Worm (Caenorhabditis elegans) whole organism, L4 larva: ENCODE measurements around the gene T28C12.1.
A peak's percentile ranks its signal among the peaks of the same experiment; 100 is the strongest.

Source experiments
- F37D6.2 ChIP-seq: sonication (generic microtip); optimal IDR thresholded peaks from 2 replicates; lab custom pipeline; 2016; ENCODE audit warnings: mild to moderate bottlenecking, missing genetic modification characterization, missing compliant biosample characterization
- R02D3.7 ChIP-seq: fragments of 150-350 bp; sonication (generic microtip); optimal IDR thresholded peaks from 3 replicates; lab custom pipeline; 2014; ENCODE audit warnings: missing biosample characterization, missing genetic modification characterization
- Y75B8A.6 ChIP-seq: fragments of 200-800 bp; sonication (Bioruptor generic); IDR thresholded peaks from 2 replicates; pipeline ENCODE4 v1.3.6; 2022; ENCODE audit warnings: missing genetic modification reagents, missing genetic modification characterization, missing compliant biosample characterization
- ZK337.2 ChIP-seq: fragments of 200-800 bp; sonication (Bioruptor generic); IDR thresholded peaks from 2 replicates; pipeline ENCODE4 v1.3.6; 2022; ENCODE audit warnings: missing genetic modification reagents, missing genetic modification characterization, missing compliant biosample characterization
- aha-1 ChIP-seq: fragments of 150-350 bp; peaks from one replicate; lab custom pipeline; 2014; ENCODE audit warnings: missing biosample characterization, missing genetic modification characterization
- aly-2 ChIP-seq: sonication (generic microtip); optimal IDR thresholded peaks from 2 replicates; lab custom pipeline; 2018; ENCODE audit warnings: missing biosample characterization, missing genetic modification characterization
- ama-1 ChIP-seq: fragments of 150-350 bp; optimal IDR thresholded peaks from 2 replicates; lab custom pipeline; 2014; ENCODE audit warnings: inconsistent platforms, mixed read lengths
- arid-1 ChIP-seq: fragments of 200-800 bp; sonication (Bioruptor generic); conservative IDR thresholded peaks from 2 replicates; pipeline ENCODE4 v1.3.6; 2022; ENCODE audit warnings: missing genetic modification reagents, missing genetic modification characterization, missing compliant biosample characterization
- ceh-32 ChIP-seq: sonication (generic microtip); optimal IDR thresholded peaks from 2 replicates; lab custom pipeline; 2016; ENCODE audit warnings: mild to moderate bottlenecking, missing genetic modification characterization, missing compliant biosample characterization; ENCODE audit not compliant: poor library complexity
- ceh-44 ChIP-seq: fragments of 200-800 bp; sonication (Bioruptor generic); IDR thresholded peaks from 2 replicates; pipeline ENCODE4 v1.3.6; 2022; ENCODE audit warnings: missing genetic modification reagents, missing genetic modification characterization, missing compliant biosample characterization
- ceh-62 ChIP-seq: sonication (generic microtip); optimal IDR thresholded peaks from 2 replicates; lab custom pipeline; 2017; ENCODE audit warnings: missing biosample characterization, missing genetic modification characterization
- ctbp-1 ChIP-seq: fragments of 200-800 bp; sonication (Bioruptor generic); IDR thresholded peaks from 2 replicates; pipeline ENCODE4 v1.3.6; 2022; ENCODE audit warnings: missing genetic modification reagents, missing genetic modification characterization, missing compliant biosample characterization
- daf-12 ChIP-seq: fragments of 150-350 bp; optimal IDR thresholded peaks from 2 replicates; lab custom pipeline; 2014; ENCODE audit warnings: missing biosample characterization, missing genetic modification reagents, missing genetic modification characterization
- daf-16 ChIP-seq, 3 experiments: sonication (generic microtip); optimal IDR thresholded peaks; 2 replicates each; lab custom pipeline; 2016 to 2017; ENCODE audit warnings: missing genetic modification characterization in 3 of 3, missing genetic modification reagents in 3 of 3, mild to moderate bottlenecking in 2 of 3, missing compliant biosample characterization in 2 of 3, missing biosample characterization in 1 of 3, moderate library complexity in 1 of 3
- dmd-8 ChIP-seq: fragments of 200-800 bp; sonication (Bioruptor generic); IDR thresholded peaks from 2 replicates; pipeline ENCODE4 v1.3.6; 2022; ENCODE audit warnings: missing genetic modification characterization, missing compliant biosample characterization
- dpl-1 ChIP-seq: fragments of 150-350 bp; optimal IDR thresholded peaks from 2 replicates; lab custom pipeline; 2014; ENCODE audit warnings: missing biosample characterization, missing genetic modification reagents, missing genetic modification characterization
- dve-1 ChIP-seq: sonication (generic microtip); optimal IDR thresholded peaks from 2 replicates; lab custom pipeline; 2017; ENCODE audit warnings: antibody characterized with exemption, mild to moderate bottlenecking, missing genetic modification characterization, missing compliant biosample characterization; ENCODE audit not compliant: insufficient read depth
- egl-27 ChIP-seq: sonication (generic microtip); optimal IDR thresholded peaks from 3 replicates; lab custom pipeline; 2017; ENCODE audit warnings: missing biosample characterization, missing genetic modification reagents, missing genetic modification characterization
- fos-1 ChIP-seq: fragments of 150-350 bp; optimal IDR thresholded peaks from 2 replicates; lab custom pipeline; 2014; ENCODE audit warnings: missing biosample characterization, missing genetic modification characterization
- gei-8 ChIP-seq: fragments of 200-800 bp; sonication (Bioruptor generic); optimal IDR thresholded peaks from 2 replicates; lab custom pipeline; 2018; ENCODE audit warnings: mild to moderate bottlenecking, missing genetic modification characterization, missing compliant biosample characterization
- hlh-11 ChIP-seq: fragments of 200-800 bp; sonication (Bioruptor generic); optimal IDR thresholded peaks from 2 replicates; lab custom pipeline; 2018; ENCODE audit warnings: mild to moderate bottlenecking, missing genetic modification characterization, missing compliant biosample characterization
- hlh-30 ChIP-seq: sonication (generic microtip); optimal IDR thresholded peaks from 2 replicates; lab custom pipeline; 2017; ENCODE audit warnings: antibody characterized with exemption, mild to moderate bottlenecking, missing genetic modification characterization, missing compliant biosample characterization; ENCODE audit not compliant: insufficient read depth
- lim-7 ChIP-seq: fragments of 200-800 bp; sonication (Bioruptor generic); IDR thresholded peaks from 2 replicates; pipeline ENCODE4 v1.3.6; 2022; ENCODE audit warnings: missing genetic modification characterization, missing compliant biosample characterization
- lin-29 ChIP-seq: fragments of 200-800 bp; sonication (Bioruptor generic); IDR thresholded peaks from 2 replicates; pipeline ENCODE4 v1.3.6; 2022; ENCODE audit warnings: missing genetic modification reagents, missing genetic modification characterization, missing compliant biosample characterization
- lin-39 ChIP-seq: fragments of 150-350 bp; optimal IDR thresholded peaks from 2 replicates; lab custom pipeline; 2014; ENCODE audit warnings: missing biosample characterization, missing genetic modification reagents, missing genetic modification characterization
- lir-3 ChIP-seq: sonication (generic microtip); optimal IDR thresholded peaks from 2 replicates; lab custom pipeline; 2016; ENCODE audit warnings: mild to moderate bottlenecking, missing genetic modification characterization, missing compliant biosample characterization
- lsy-2 ChIP-seq, 2 experiments: fragments of 150-350 bp in 1 of 2; sonication (generic microtip) in 1 of 2; optimal IDR thresholded peaks; 2 replicates each; lab custom pipeline; 2014 to 2017; ENCODE audit warnings: missing biosample characterization in 2 of 2, missing genetic modification characterization in 2 of 2
- madf-5 ChIP-seq, 2 experiments: fragments of 200-800 bp; sonication (Bioruptor generic); IDR thresholded peaks; 2 replicates each; pipeline ENCODE4 v1.3.6; 2022; ENCODE audit warnings: missing compliant biosample characterization in 2 of 2, missing genetic modification characterization in 2 of 2
- madf-9 ChIP-seq: fragments of 200-800 bp; sonication (Bioruptor generic); conservative IDR thresholded peaks from 2 replicates; pipeline ENCODE4 v1.3.6; 2022; ENCODE audit warnings: missing genetic modification reagents, missing genetic modification characterization, missing compliant biosample characterization
- mep-1 ChIP-seq: fragments of 150-350 bp; sonication (generic microtip); optimal IDR thresholded peaks from 3 replicates; lab custom pipeline; 2014; ENCODE audit warnings: missing biosample characterization, missing genetic modification characterization
- mxl-2 ChIP-seq: fragments of 200-800 bp; sonication (Bioruptor generic); conservative IDR thresholded peaks from 2 replicates; pipeline ENCODE4 v1.3.6; 2022; ENCODE audit warnings: missing genetic modification reagents, missing genetic modification characterization, missing compliant biosample characterization
- nhr-111 ChIP-seq: fragments of 200-800 bp; sonication (Bioruptor generic); optimal IDR thresholded peaks from 2 replicates; lab custom pipeline; 2018; ENCODE audit warnings: mild to moderate bottlenecking, missing genetic modification characterization, missing compliant biosample characterization
- nhr-237 ChIP-seq: sonication (generic microtip); optimal IDR thresholded peaks from 2 replicates; lab custom pipeline; 2017; ENCODE audit warnings: missing biosample characterization, missing genetic modification characterization
- nhr-25 ChIP-seq: sonication (generic microtip); optimal IDR thresholded peaks from 2 replicates; lab custom pipeline; 2017; ENCODE audit warnings: missing genetic modification characterization, mild to moderate bottlenecking, missing compliant biosample characterization, antibody characterized with exemption, moderate library complexity, borderline replicate concordance; ENCODE audit not compliant: insufficient read depth
- nhr-41 ChIP-seq: fragments of 200-800 bp; sonication (Bioruptor generic); IDR thresholded peaks from 2 replicates; pipeline ENCODE4 v1.3.6; 2022; ENCODE audit warnings: missing genetic modification reagents, missing genetic modification characterization, missing compliant biosample characterization
- nhr-6 ChIP-seq: fragments of 150-350 bp; optimal IDR thresholded peaks from 2 replicates; lab custom pipeline; 2014; ENCODE audit warnings: missing biosample characterization, missing genetic modification characterization
- nhr-77 ChIP-seq: fragments of 150-350 bp; optimal IDR thresholded peaks from 2 replicates; lab custom pipeline; 2014; ENCODE audit warnings: missing biosample characterization, missing genetic modification characterization
- pha-4 ChIP-seq, 2 experiments: fragments of 150-350 bp in 1 of 2; fragments of 200-800 bp in 1 of 2; sonication (Bioruptor generic) in 1 of 2; IDR thresholded peaks in 1 of 2; optimal IDR thresholded peaks in 1 of 2; 2 replicates each; pipeline versions ENCODE4 v1.3.6 to Lab custom; 2014 to 2022; ENCODE audit warnings: missing genetic modification characterization in 2 of 2, missing genetic modification reagents in 2 of 2, missing biosample characterization in 1 of 2, missing compliant biosample characterization in 1 of 2
- set-16 ChIP-seq: fragments of 200-800 bp; sonication (Bioruptor generic); IDR thresholded peaks from 2 replicates; pipeline ENCODE4 v1.3.6; 2022; ENCODE audit warnings: missing genetic modification reagents, missing genetic modification characterization, missing compliant biosample characterization
- snpc-4 ChIP-seq: fragments of 150-350 bp; optimal IDR thresholded peaks from 2 replicates; lab custom pipeline; 2014; ENCODE audit warnings: missing biosample characterization, missing genetic modification characterization
- tra-1 ChIP-seq: fragments of 200-800 bp; sonication (Bioruptor generic); IDR thresholded peaks from 2 replicates; pipeline ENCODE4 v1.3.6; 2022; ENCODE audit warnings: missing genetic modification reagents, missing genetic modification characterization, missing compliant biosample characterization
- unc-130 ChIP-seq: sonication (generic microtip); optimal IDR thresholded peaks from 2 replicates; lab custom pipeline; 2016; ENCODE audit warnings: missing genetic modification reagents, missing genetic modification characterization, missing compliant biosample characterization
- zip-11 ChIP-seq: fragments of 200-800 bp; sonication (Bioruptor generic); IDR thresholded peaks from 2 replicates; pipeline ENCODE4 v1.3.6; 2022; ENCODE audit warnings: missing genetic modification characterization, missing compliant biosample characterization
- zip-2 ChIP-seq: fragments of 150-350 bp; optimal IDR thresholded peaks from 2 replicates; lab custom pipeline; 2014; ENCODE audit warnings: missing biosample characterization, missing genetic modification characterization
- ztf-7 ChIP-seq: fragments of 150-350 bp; optimal IDR thresholded peaks from 2 replicates; lab custom pipeline; 2014; ENCODE audit warnings: missing biosample characterization, missing genetic modification characterization

Gene T28C12.1

DNA sequence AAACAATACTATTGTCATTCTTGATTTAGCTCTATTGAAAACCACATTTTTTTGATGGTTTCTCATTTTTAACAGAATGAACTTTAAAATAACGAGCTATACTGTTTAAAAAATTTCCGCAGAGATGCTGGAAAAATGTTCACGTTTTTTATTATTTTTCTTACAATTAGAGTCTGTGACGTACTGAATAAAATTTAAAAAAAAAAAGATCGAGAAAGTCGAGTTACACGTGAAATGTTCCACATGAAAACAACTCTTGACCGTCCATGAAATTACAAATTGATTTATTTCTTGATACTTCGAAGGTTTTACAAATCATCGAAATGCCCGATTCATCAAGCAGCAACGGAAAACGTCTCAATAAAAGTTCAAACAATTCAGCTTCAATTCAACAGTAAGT lies 4.7 kb upstream of the T28C12.1 start, which contains the start of gene fbxa-202:
TSS of gene fbxa-202 (plus strand) at position 301 of the 400 bp plus-strand sequence.
- TF ChIP-seq Y75B8A.6 (GFP tag; lab: Robert Waterston, UW) (no peak), ctbp-1 (GFP tag; lab: Robert Waterston, UW) (no peak), dve-1 (tag; lab: Kevin White, UChicago) (no peak), nhr-41 (GFP tag; lab: Robert Waterston, UW) (no peak), lin-29 (GFP tag; lab: Robert Waterston, UW) (no peak), madf-5 (GFP tag; IDR thresholded peaks at IDR 0.05; lab: Robert Waterston, UW) (no peak), R02D3.7 (tag; lab: Kevin White, UChicago) (no peak), lsy-2 (tag; optimal IDR thresholded peaks at IDR 0.05; lab: Kevin White, UChicago) (no peak), egl-27 (tag; lab: Kevin White, UChicago) (no peak), aha-1 (no peak), nhr-111 (GFP tag; lab: Kevin White, UChicago) (no peak), lin-39 (no peak), unc-130 (no peak), zip-11 (GFP tag; lab: Robert Waterston, UW) (no peak), ceh-32 (tag; lab: Kevin White, UChicago) (no peak), set-16 (GFP tag; lab: Robert Waterston, UW) (no peak), dmd-8 (GFP tag; lab: Robert Waterston, UW) (no peak), ztf-7 (no peak), daf-16 (GFP tag; optimal IDR thresholded peaks at IDR 0.05; lab: Kevin White, UChicago) (no peak), daf-16 (tag; optimal IDR thresholded peaks at IDR 0.05; lab: Kevin White, UChicago) (no peak), fos-1 (tag; lab: Kevin White, UChicago) (no peak)

DNA sequence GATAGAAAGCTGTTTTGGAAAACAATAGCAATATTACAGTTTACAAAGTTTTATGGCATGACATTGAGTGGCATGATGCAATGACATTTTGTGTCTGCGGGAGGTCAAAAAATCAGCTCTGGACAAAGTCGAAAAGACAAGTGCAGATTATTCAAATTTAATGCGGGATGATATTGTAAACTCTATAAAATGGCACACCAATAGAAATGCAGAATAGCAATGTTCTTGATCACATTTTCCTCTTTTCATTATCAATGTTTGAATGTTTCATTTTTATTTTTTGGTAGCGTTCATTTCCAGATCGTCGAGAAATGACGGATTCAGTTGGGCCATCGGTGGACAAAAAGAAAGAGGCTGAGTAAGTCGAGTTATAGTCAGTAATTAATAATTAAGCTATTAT lies 2.8 kb upstream of the T28C12.1 start, which contains the start of gene T28C12.2:
TSS of gene T28C12.2 (plus strand) at position 301 of the 400 bp plus-strand sequence.
- no peak for TF ChIP-seq madf-9 (GFP tag; lab: Robert Waterston, UW)

DNA sequence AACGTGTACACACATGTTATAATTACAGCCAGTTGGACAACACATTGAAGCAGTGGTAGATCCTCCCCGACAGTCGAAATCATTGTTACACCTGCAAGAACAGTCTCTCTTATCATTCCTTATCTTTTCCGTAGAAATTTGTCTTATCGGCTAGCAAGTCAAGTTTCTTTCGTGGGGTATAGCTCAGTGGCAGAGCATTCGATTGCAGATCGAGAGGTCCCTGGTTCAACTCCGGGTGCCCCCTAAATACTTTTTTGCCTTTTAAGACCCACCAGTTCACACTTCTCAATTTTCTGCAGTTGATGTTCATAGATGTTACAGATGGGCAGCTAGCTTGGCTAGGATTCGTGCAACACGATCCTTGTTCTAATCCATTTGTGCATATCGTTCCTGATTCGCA lies 3.5 kb downstream of the T28C12.1 start:
- TF ChIP-seq F37D6.2 (tag; lab: Kevin White, UChicago), result no peak
- TF ChIP-seq lin-29 (GFP tag; lab: Robert Waterston, UW), result 0 out of 2 replicates have a peak, but pooled peaks have one; percentile 58
- no peak for TF ChIP-seq dpl-1 (GFP tag; lab: Kevin White, UChicago)
- peak; percentile 82 for TF ChIP-seq arid-1 (GFP tag; lab: Robert Waterston, UW)
- no peak for TF ChIP-seq hlh-30 (tag; lab: Kevin White, UChicago)
- TF ChIP-seq snpc-4 (tag; lab: Kevin White, UChicago), result no peak
- TF ChIP-seq nhr-77 (tag; lab: Kevin White, UChicago), result no peak
- no peak for TF ChIP-seq lsy-2 (tag; optimal IDR thresholded peaks at IDR 0.05; lab: Kevin White, UChicago)
- no peak for TF ChIP-seq lin-39
- TF ChIP-seq daf-12, result no peak
- TF ChIP-seq nhr-25 (tag; lab: Kevin White, UChicago), result no peak
- TF ChIP-seq nhr-6 (tag; lab: Kevin White, UChicago), result no peak
- TF ChIP-seq aly-2, result no peak
- no peak for TF ChIP-seq ceh-62 (tag; lab: Kevin White, UChicago)
- TF ChIP-seq hlh-11 (tag; lab: Kevin White, UChicago), result no peak
- no peak for TF ChIP-seq ceh-32 (tag; lab: Kevin White, UChicago)
- no peak for TF ChIP-seq aha-1
- TF ChIP-seq zip-2, result no peak
- peak; percentile 96 for TF ChIP-seq lim-7 (GFP tag; lab: Robert Waterston, UW)
- peak; percentile 60; the same call in 1 of the 2 replicates for TF ChIP-seq ZK337.2
- no peak for TF ChIP-seq mep-1
- no peak for TF ChIP-seq fos-1 (tag; lab: Kevin White, UChicago)
- TF ChIP-seq daf-16 (GFP tag; optimal IDR thresholded peaks at IDR 0.05; lab: Kevin White, UChicago), result peak in 1 of 2 experiments; percentile 74
- no peak for TF ChIP-seq daf-16 (tag; optimal IDR thresholded peaks at IDR 0.05; lab: Kevin White, UChicago)
- peak; percentile 77 for TF ChIP-seq mxl-2 (GFP tag; lab: Robert Waterston, UW)
- TF ChIP-seq nhr-237 (tag; lab: Kevin White, UChicago), result no peak
- peak; percentile 21 for TF ChIP-seq gei-8
- TF ChIP-seq pha-4 (GFP tag; IDR thresholded peaks at IDR 0.05; lab: Robert Waterston, UW), result peak; percentile 85
- TF ChIP-seq pha-4 (tag; optimal IDR thresholded peaks at IDR 0.05; lab: Kevin White, UChicago), result no peak
- 0 out of 2 replicates have a peak, but pooled peaks have one; percentile 53 for TF ChIP-seq ceh-44 (GFP tag; lab: Robert Waterston, UW)
- no peak for TF ChIP-seq ztf-7
- no peak for TF ChIP-seq zip-11 (GFP tag; lab: Robert Waterston, UW)
- TF ChIP-seq ama-1 (lab: Kevin White, UChicago), result no peak
- TF ChIP-seq lir-3 (tag; lab: Kevin White, UChicago), result peak; percentile 48
- TF ChIP-seq tra-1 (GFP tag; lab: Robert Waterston, UW), result peak; percentile 73
- no peak for TF ChIP-seq set-16 (GFP tag; lab: Robert Waterston, UW)
